Worm (Caenorhabditis elegans) whole organism, midembryonic: ENCODE results near the gene F21D9.11.

Experiments used
- T22C8.4 ChIP-seq: fragments of 200-800 bp; sonication (Bioruptor generic); IDR thresholded peaks from 2 replicates; pipeline ENCODE4 v1.3.6; 2022; ENCODE audit warnings: missing genetic modification characterization, missing compliant biosample characterization
- tab-1 ChIP-seq: fragments of 200-800 bp; sonication (Bioruptor generic); IDR thresholded peaks from 2 replicates; pipeline ENCODE4 v1.3.6; 2022; ENCODE audit warnings: missing genetic modification characterization, missing compliant biosample characterization

ce11 chrV:19217104-19217503, 34.8 kb upstream of the F21D9.11 start, which contains the start of gene srr-2:
- TF ChIP-seq tab-1 (GFP tag; lab: Robert Waterston, UW): no peak
- no peak for TF ChIP-seq T22C8.4 (GFP tag; lab: Robert Waterston, UW)
